Worm (Caenorhabditis elegans): Measurements from ENCODE around the gene rad-50.

- TF ChIP-seq unc-62 (GFP tag; optimal IDR thresholded peaks at IDR 0.05) (peak; percentile 41), ztf-11 (tag; optimal IDR thresholded peaks at IDR 0.05) (no peak), elt-3 (tag; optimal IDR thresholded peaks at IDR 0.05) (no peak)
Measured at ce11 chrV:12208678-12209077, 36.8 kb upstream of the rad-50 start.
